Worm (Caenorhabditis elegans): Measurements from ENCODE around the gene mut-15.

ce11 chrV:14984593-14984992 is 17.8 kb upstream of the mut-15 start, which contains the start of gene F02D8.4:
- no peak for TF ChIP-seq pha-4 (tag; optimal IDR thresholded peaks at IDR 0.05)
- TF ChIP-seq nhr-28 (tag; optimal IDR thresholded peaks at IDR 0.05), result no peak
- TF ChIP-seq nhr-12 (tag; optimal IDR thresholded peaks at IDR 0.05), result no peak
- TF ChIP-seq lsy-2 (tag; optimal IDR thresholded peaks at IDR 0.05), result no peak
- TF ChIP-seq M03D4.4 (tag; optimal IDR thresholded peaks at IDR 0.05), result no peak
- no peak for TF ChIP-seq ces-1 (GFP tag; optimal IDR thresholded peaks at IDR 0.05)
- no peak for TF ChIP-seq unc-39 (tag; optimal IDR thresholded peaks at IDR 0.05)
- TF ChIP-seq elt-3 (tag; optimal IDR thresholded peaks at IDR 0.05), result no peak
- no peak for TF ChIP-seq unc-62 (GFP tag; optimal IDR thresholded peaks at IDR 0.05)

Measured in whole organism, mixed stage, embryonic.